Worm (Caenorhabditis elegans): ENCODE data around the gene K04E7.1.

The K04E7.1 gene

DNA sequence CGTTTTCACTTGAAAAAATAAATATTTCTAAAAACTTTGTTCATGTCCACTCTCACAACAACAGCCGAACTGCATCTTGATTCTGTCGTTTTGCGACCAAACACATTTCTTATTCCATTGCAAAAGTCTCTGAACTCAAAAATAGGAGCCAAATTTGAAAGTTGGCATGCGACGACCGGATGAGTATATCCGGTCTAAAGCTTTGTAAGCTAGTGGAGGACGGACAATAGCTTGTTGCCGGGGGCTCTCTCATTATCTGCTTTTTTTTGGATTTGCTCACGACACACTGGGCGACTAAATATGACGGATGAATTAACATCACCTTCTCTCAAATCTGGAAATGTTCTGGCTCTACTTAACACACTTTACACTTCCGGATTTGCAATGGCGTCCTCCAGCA is at the start of gene K04E7.1:
Gene K04E7.1 (plus strand): TSS at position 301 of the 400 bp plus-strand sequence.
- TF ChIP-seq tra-4 (tag; optimal IDR thresholded peaks at IDR 0.05), result no peak
- no peak for TF ChIP-seq ama-1 (optimal IDR thresholded peaks at IDR 0.05)
- no peak for TF ChIP-seq scrt-1 (GFP tag; IDR thresholded peaks at IDR 0.05)
- TF ChIP-seq B0310.2 (tag; optimal IDR thresholded peaks at IDR 0.05), result no peak
- no peak for TF ChIP-seq ets-7 (tag; optimal IDR thresholded peaks at IDR 0.05)
- no peak for TF ChIP-seq ceh-36 (tag; optimal IDR thresholded peaks at IDR 0.05)
- TF ChIP-seq aly-1 (tag; optimal IDR thresholded peaks at IDR 0.05), result no peak
- no peak for TF ChIP-seq hmbx-1 (tag; optimal IDR thresholded peaks at IDR 0.05)
- no peak for TF ChIP-seq flt-1 (GFP tag; IDR thresholded peaks at IDR 0.05)
- no peak for TF ChIP-seq ceh-13 (GFP tag; optimal IDR thresholded peaks at IDR 0.05)
- TF ChIP-seq hnd-1 (tag; optimal IDR thresholded peaks at IDR 0.05), result no peak
- TF ChIP-seq F13C5.2 (tag; optimal IDR thresholded peaks at IDR 0.05), result no peak
- no peak for TF ChIP-seq pes-1 (GFP tag; IDR thresholded peaks at IDR 0.05)
- no peak for TF ChIP-seq tbx-11 (GFP tag; IDR thresholded peaks at IDR 0.05)
- no peak for TF ChIP-seq hmg-4 (GFP tag; optimal IDR thresholded peaks at IDR 0.05)
- no peak for TF ChIP-seq sea-1 (GFP tag; conservative IDR thresholded peaks at IDR 0.05)
- no peak for TF ChIP-seq tbx-37 (GFP tag; conservative IDR thresholded peaks at IDR 0.05)

DNA sequence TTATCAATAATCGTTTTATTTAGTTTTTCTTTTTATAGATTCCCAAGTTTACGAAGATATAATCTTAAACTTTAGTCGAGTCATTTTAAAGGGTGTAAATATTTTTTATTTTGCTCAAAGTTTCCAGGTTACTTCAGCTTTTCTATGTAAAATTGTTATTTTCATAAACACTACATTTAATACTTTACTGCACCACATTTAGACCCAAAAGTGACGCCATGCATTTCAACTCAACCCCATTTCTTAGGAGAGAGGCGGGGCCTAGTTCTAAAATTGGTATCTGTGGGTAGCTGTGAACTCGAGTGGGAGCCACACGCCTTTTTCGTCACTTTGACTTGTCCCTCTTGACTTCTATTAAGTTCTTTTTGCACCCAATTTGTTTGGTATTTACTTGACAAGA is 49.3 kb upstream of the K04E7.1 start, which contains the start of gene T22E5.1:
Gene T22E5.1 (plus strand): TSS at position 301 of the 400 bp plus-strand sequence.
- TF ChIP-seq hmbx-1 (tag; optimal IDR thresholded peaks at IDR 0.05) (no peak), B0310.2 (tag; optimal IDR thresholded peaks at IDR 0.05) (no peak), ceh-36 (tag; optimal IDR thresholded peaks at IDR 0.05) (no peak), tbx-37 (GFP tag; conservative IDR thresholded peaks at IDR 0.05) (no peak), tra-4 (tag; optimal IDR thresholded peaks at IDR 0.05) (no peak), F13C5.2 (tag; optimal IDR thresholded peaks at IDR 0.05) (no peak), tbx-11 (GFP tag; IDR thresholded peaks at IDR 0.05) (no peak), flt-1 (GFP tag; IDR thresholded peaks at IDR 0.05) (no peak), scrt-1 (GFP tag; IDR thresholded peaks at IDR 0.05) (no peak), ets-7 (tag; optimal IDR thresholded peaks at IDR 0.05) (no peak), aly-1 (tag; optimal IDR thresholded peaks at IDR 0.05) (no peak), ceh-13 (GFP tag; optimal IDR thresholded peaks at IDR 0.05) (no peak), hmg-4 (GFP tag; optimal IDR thresholded peaks at IDR 0.05) (no peak), ama-1 (optimal IDR thresholded peaks at IDR 0.05) (no peak)

DNA sequence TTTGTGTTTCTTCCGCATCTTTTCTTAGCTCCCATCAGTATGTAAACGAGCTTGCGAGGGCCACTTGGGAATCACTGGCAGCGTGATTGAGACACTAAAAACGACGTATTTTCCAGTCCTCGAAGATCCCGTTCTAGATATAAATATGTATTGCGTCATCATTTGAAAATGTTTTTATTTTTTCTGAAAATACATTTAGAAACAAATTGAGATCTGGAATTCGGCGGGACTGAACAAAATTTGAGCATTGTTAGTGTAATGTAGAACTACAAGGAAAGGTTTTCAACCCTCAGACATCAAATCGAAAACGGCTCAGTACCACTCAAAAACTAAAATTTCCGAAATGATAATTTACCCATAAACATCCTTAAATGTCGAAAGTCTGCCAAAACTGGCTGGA is 48.2 kb upstream of the K04E7.1 start:
- TF ChIP-seq ets-7 (tag; optimal IDR thresholded peaks at IDR 0.05), result no peak
- no peak for TF ChIP-seq ama-1 (optimal IDR thresholded peaks at IDR 0.05)
- no peak for TF ChIP-seq flt-1 (GFP tag; IDR thresholded peaks at IDR 0.05)
- no peak for TF ChIP-seq sea-1 (GFP tag; conservative IDR thresholded peaks at IDR 0.05)
- TF ChIP-seq hnd-1 (tag; optimal IDR thresholded peaks at IDR 0.05), result no peak
- no peak for TF ChIP-seq tra-4 (tag; optimal IDR thresholded peaks at IDR 0.05)
- TF ChIP-seq pes-1 (GFP tag; IDR thresholded peaks at IDR 0.05), result no peak
- no peak for TF ChIP-seq B0310.2 (tag; optimal IDR thresholded peaks at IDR 0.05)
- no peak for TF ChIP-seq tbx-11 (GFP tag; IDR thresholded peaks at IDR 0.05)
- TF ChIP-seq tbx-37 (GFP tag; conservative IDR thresholded peaks at IDR 0.05), result no peak
- no peak for TF ChIP-seq ceh-36 (tag; optimal IDR thresholded peaks at IDR 0.05)
- no peak for TF ChIP-seq F13C5.2 (tag; optimal IDR thresholded peaks at IDR 0.05)
- no peak for TF ChIP-seq ceh-13 (GFP tag; optimal IDR thresholded peaks at IDR 0.05)

DNA sequence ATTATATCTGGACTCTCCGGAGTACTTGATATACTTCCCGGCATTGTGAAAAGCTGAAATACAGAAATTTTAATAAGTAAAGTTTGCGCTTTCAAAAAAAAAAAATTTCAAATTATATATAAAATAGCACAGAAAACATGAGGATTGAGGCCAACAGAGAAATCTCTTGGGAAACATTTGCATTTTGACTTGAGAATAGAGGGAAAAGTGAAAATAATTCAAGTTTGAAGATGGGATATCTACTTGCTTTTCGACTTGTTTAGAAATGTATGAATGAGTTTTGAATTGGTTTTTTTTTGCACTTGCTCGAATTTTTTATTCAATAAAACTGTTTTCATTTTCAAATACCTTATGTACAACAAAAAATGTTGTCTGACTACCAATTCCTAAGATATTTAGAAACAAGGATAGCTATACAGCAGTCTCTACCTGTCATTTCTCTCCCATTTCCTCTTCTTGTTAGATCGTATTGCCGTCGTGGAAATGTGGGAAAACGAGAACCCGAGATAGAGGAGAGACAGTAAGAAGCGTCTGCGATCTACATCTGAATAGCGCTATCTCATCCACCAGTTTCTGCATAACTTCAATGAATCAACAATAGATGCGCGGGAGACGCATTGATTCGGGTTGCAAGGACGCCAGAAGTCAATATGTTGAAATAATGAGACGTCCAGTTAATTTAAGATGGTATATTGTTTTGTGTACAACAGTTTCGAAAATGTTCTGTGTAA is 45.3 kb upstream of the K04E7.1 start, which contains the start of gene T22E5.6:
Gene T22E5.6 (minus strand): TSS at position 51 of the 731 bp plus-strand sequence.
- TF ChIP-seq B0310.2 (tag; optimal IDR thresholded peaks at IDR 0.05) (no peak), tbx-37 (GFP tag; conservative IDR thresholded peaks at IDR 0.05) (no peak), sea-1 (GFP tag; conservative IDR thresholded peaks at IDR 0.05) (no peak), F13C5.2 (tag; optimal IDR thresholded peaks at IDR 0.05) (no peak), hmbx-1 (tag; optimal IDR thresholded peaks at IDR 0.05) (no peak), ets-7 (tag; optimal IDR thresholded peaks at IDR 0.05) (no peak), hmg-4 (GFP tag; optimal IDR thresholded peaks at IDR 0.05) (no peak), aly-1 (tag; optimal IDR thresholded peaks at IDR 0.05) (no peak), ceh-36 (tag; optimal IDR thresholded peaks at IDR 0.05) (no peak), tra-4 (tag; optimal IDR thresholded peaks at IDR 0.05) (no peak), hnd-1 (tag; optimal IDR thresholded peaks at IDR 0.05) (no peak), pes-1 (GFP tag; IDR thresholded peaks at IDR 0.05) (no peak), scrt-1 (GFP tag; IDR thresholded peaks at IDR 0.05) (no peak), ama-1 (optimal IDR thresholded peaks at IDR 0.05) (no peak), flt-1 (GFP tag; IDR thresholded peaks at IDR 0.05) (no peak), tbx-11 (GFP tag; IDR thresholded peaks at IDR 0.05) (no peak), ceh-13 (GFP tag; optimal IDR thresholded peaks at IDR 0.05) (no peak)

DNA sequence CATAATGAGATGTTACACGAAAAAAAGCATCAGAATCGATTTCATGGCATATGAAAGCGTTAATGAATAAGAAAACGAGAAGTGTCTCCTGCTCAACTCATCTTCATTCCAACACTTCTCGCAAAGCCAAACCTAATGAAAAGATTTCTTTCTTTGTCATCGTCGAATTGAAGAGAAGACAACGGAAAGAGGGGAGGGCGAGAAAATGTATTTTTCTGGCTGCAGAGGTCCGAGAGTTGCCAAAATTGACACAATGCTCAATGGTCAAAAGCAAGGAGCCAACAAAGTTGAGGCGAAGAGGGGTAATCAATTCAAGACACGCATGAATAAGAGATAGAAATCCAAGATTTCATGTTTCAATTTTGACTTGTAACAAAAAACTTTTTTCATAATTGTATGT is 42.7 kb upstream of the K04E7.1 start:
- TF ChIP-seq ets-7 (tag; optimal IDR thresholded peaks at IDR 0.05) (no peak), ama-1 (optimal IDR thresholded peaks at IDR 0.05) (no peak)

DNA sequence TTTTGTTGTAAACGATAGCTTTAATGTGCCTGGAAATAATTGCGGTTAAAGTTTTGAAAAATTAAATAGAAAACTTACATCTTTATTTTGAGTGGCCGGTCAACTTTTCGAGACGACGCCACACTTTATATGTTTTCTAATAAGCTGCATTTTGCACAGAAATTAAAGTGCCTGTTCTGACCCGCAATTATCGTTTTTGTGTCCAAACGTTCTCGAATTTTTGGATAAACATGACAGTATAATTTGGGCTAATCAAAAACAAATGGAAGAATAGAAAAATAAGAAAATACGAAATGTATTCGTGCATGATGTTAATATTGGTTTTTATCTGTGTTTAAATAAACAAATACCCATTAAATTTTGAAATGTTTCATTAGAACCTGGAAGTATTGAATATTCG is 41.1 kb upstream of the K04E7.1 start, which contains the start of gene K10C2.12:
Gene K10C2.12 (minus strand): TSS at position 101 of the 400 bp plus-strand sequence.
- no peak for TF ChIP-seq F13C5.2 (tag; optimal IDR thresholded peaks at IDR 0.05)
- TF ChIP-seq ceh-36 (tag; optimal IDR thresholded peaks at IDR 0.05), result no peak
- no peak for TF ChIP-seq B0310.2 (tag; optimal IDR thresholded peaks at IDR 0.05)
- no peak for TF ChIP-seq hnd-1 (tag; optimal IDR thresholded peaks at IDR 0.05)
- no peak for TF ChIP-seq ets-7 (tag; optimal IDR thresholded peaks at IDR 0.05)
- no peak for TF ChIP-seq sea-1 (GFP tag; conservative IDR thresholded peaks at IDR 0.05)
- no peak for TF ChIP-seq flt-1 (GFP tag; IDR thresholded peaks at IDR 0.05)
- no peak for TF ChIP-seq tbx-11 (GFP tag; IDR thresholded peaks at IDR 0.05)
- no peak for TF ChIP-seq pes-1 (GFP tag; IDR thresholded peaks at IDR 0.05)
- no peak for TF ChIP-seq ceh-13 (GFP tag; optimal IDR thresholded peaks at IDR 0.05)
- no peak for TF ChIP-seq tbx-37 (GFP tag; conservative IDR thresholded peaks at IDR 0.05)

DNA sequence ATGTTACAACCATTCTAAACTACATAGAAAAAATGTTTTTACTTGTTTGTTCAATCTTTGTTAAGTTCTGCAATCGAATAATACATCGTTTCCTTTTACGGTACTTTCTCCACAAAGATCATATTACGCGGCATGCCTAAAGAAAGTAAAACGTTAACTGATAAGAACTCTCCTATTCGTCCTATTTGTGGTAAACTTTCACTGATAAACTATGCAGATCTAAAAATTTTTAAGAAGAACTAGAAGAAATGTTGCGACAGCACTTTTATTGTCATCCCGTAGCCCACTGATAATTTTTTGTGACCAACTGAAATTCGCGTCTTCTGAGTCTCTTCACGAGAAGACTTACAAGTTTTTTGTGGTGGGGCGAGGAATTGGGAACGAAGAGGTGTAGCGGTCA is 34.7 kb upstream of the K04E7.1 start:
- TF ChIP-seq ceh-36 (tag; optimal IDR thresholded peaks at IDR 0.05) (no peak), tra-4 (tag; optimal IDR thresholded peaks at IDR 0.05) (no peak), scrt-1 (GFP tag; IDR thresholded peaks at IDR 0.05) (no peak), B0310.2 (tag; optimal IDR thresholded peaks at IDR 0.05) (no peak), pes-1 (GFP tag; IDR thresholded peaks at IDR 0.05) (no peak), F13C5.2 (tag; optimal IDR thresholded peaks at IDR 0.05) (no peak), sea-1 (GFP tag; conservative IDR thresholded peaks at IDR 0.05) (no peak), hmbx-1 (tag; optimal IDR thresholded peaks at IDR 0.05) (no peak)

Measured in whole organism, early embryonic.